Worm (Caenorhabditis elegans): ENCODE data around the gene ZK816.3.

DNA sequence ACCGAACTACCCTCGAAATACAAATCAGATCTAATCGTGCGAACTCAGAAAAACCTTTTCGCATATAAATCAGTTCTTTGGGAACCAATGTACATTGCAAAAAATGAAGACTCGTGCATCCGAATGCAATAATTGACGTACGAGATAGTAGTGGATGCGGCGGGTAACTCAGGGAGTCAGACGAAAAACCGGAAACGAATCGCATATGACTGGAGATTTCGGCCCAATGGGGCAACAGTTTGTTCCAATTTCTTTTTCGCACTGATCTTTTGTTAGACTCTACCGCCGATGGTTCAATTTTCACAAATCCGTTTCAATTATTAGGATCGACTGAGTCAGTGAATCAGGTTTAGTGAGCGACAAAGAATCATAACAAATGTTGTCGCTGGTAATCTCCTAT, 18.6 kb downstream of the ZK816.3 start:
- TF ChIP-seq tbx-37 (GFP tag; conservative IDR thresholded peaks at IDR 0.05) (no peak), ama-1 (optimal IDR thresholded peaks at IDR 0.05) (no peak), ets-7 (tag; optimal IDR thresholded peaks at IDR 0.05) (no peak), aly-1 (tag; optimal IDR thresholded peaks at IDR 0.05) (no peak), flt-1 (GFP tag; IDR thresholded peaks at IDR 0.05) (no peak), B0310.2 (tag; optimal IDR thresholded peaks at IDR 0.05) (no peak), tbx-11 (GFP tag; IDR thresholded peaks at IDR 0.05) (no peak), hmg-4 (GFP tag; optimal IDR thresholded peaks at IDR 0.05) (no peak)
